Worm (Caenorhabditis elegans): ENCODE data around the gene nspa-10.

DNA sequence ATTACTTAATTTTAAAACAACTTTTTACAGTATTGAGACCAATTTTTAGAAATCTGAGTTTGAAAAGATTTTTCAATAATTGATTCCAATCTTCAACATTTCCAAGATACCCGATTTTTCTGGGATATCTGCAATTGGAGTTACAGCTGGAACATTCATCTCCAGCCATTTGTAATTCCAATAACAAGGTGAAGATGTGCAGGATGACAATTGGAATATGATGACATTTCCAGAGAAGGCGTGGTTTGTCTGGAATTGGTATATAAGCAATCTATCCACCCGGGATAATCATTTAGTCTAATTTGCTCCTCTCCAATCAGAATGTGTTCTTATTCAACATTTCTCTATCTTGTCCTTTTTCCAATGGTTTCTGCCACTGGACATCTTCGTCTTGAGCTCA is 30.9 kb upstream of the nspa-10 start, which contains the start of gene Y50E8A.11:
- TF ChIP-seq unc-62 (GFP tag; optimal IDR thresholded peaks at IDR 0.05 in 1 of 2) (no peak), unc-62 (tag; optimal IDR thresholded peaks at IDR 0.05) (no peak), dve-1 (tag; optimal IDR thresholded peaks at IDR 0.05; ENCODE audit: insufficient read depth) (no peak), ama-1 (optimal IDR thresholded peaks at IDR 0.05) (no peak), spr-3 (GFP tag; optimal IDR thresholded peaks at IDR 0.05) (no peak), F49E8.2 (tag; optimal IDR thresholded peaks at IDR 0.05; ENCODE audit: borderline replicate concordance) (no peak), hlh-11 (tag; optimal IDR thresholded peaks at IDR 0.05) (no peak), aha-1 (tag) (no peak), ceh-82 (tag; optimal IDR thresholded peaks at IDR 0.05) (no peak), ztf-11 (tag; optimal IDR thresholded peaks at IDR 0.05) (no peak), daf-8 (GFP tag; IDR thresholded peaks at IDR 0.05) (no peak), nhr-6 (tag; optimal IDR thresholded peaks at IDR 0.05) (no peak)

Data from whole organism, L4 larva.